Fruit fly (Drosophila melanogaster): ENCODE data around the gene odd.

dm6 chr2L:3571457-3571856 lies 35.1 kb downstream of the odd start:
- no peak for TF ChIP-seq Ets21C (GFP tag; optimal IDR thresholded peaks at IDR 0.05)
- no peak for TF ChIP-seq CG6854 (GFP tag; optimal IDR thresholded peaks at IDR 0.05)
- no peak for TF ChIP-seq Lpt (GFP tag; optimal IDR thresholded peaks at IDR 0.05)
- TF ChIP-seq Eip93F (GFP tag; optimal IDR thresholded peaks at IDR 0.05): no peak
- TF ChIP-seq Eip78C (GFP tag): no peak
- no peak for TF ChIP-seq Met (GFP tag; optimal IDR thresholded peaks at IDR 0.05)
- no peak for TF ChIP-seq Hr38 (GFP tag; optimal IDR thresholded peaks at IDR 0.05)
